Fruit fly (Drosophila melanogaster) whole organism, embryonic: ENCODE data around the gene Coa8.

ENCODE experiments used
- Asciz ChIP-seq: fragments of 200-800 bp; sonication (Bioruptor generic); optimal IDR thresholded peaks from 2 replicates; lab custom pipeline; 2017; ENCODE audit warnings: missing biosample characterization, mild to moderate bottlenecking, missing genetic modification characterization, missing genetic modification reagents
- Bgb ChIP-seq: fragments of 200-800 bp; sonication (Bioruptor generic); IDR thresholded peaks from 2 replicates; pipeline ENCODE4 v1.3.6; 2022; ENCODE audit warnings: missing biosample characterization, missing genetic modification characterization; ENCODE audit not compliant: partially characterized antibody
- CG10543 ChIP-seq: fragments of 200-800 bp; sonication (Bioruptor generic); optimal IDR thresholded peaks from 3 replicates; lab custom pipeline; 2017; ENCODE audit warnings: missing biosample characterization, mild to moderate bottlenecking, missing genetic modification characterization, moderate library complexity
- CG10654 ChIP-seq: fragments of 200-800 bp; sonication (Bioruptor generic); optimal IDR thresholded peaks from 2 replicates; lab custom pipeline; 2016; ENCODE audit warnings: missing biosample characterization, missing genetic modification characterization
- CG11085 ChIP-seq: fragments of 200-800 bp; sonication (Bioruptor generic); IDR thresholded peaks from 2 replicates; pipeline ENCODE4 v1.3.6; 2022; ENCODE audit warnings: missing biosample characterization, missing genetic modification characterization
- CG12299 ChIP-seq: fragments of 200-800 bp; sonication (Bioruptor generic); optimal IDR thresholded peaks from 2 replicates; lab custom pipeline; 2018; ENCODE audit warnings: missing biosample characterization, mild to moderate bottlenecking, missing genetic modification characterization
- CG12391 ChIP-seq: fragments of 200-800 bp; sonication (Bioruptor generic); optimal IDR thresholded peaks from 3 replicates; lab custom pipeline; 2018; ENCODE audit warnings: missing biosample characterization, mild to moderate bottlenecking, missing genetic modification characterization, moderate library complexity
- CG12744 ChIP-seq: fragments of 200-800 bp; sonication (Bioruptor generic); optimal IDR thresholded peaks from 2 replicates; lab custom pipeline; 2016; ENCODE audit warnings: missing biosample characterization, missing genetic modification characterization
- CG14860 ChIP-seq: fragments of 200-800 bp; sonication (Bioruptor generic); IDR thresholded peaks from 3 replicates; pipeline ENCODE4 v1.3.6; 2022; ENCODE audit warnings: missing biosample characterization, missing genetic modification characterization; ENCODE audit not compliant: partially characterized antibody
- CG15514 ChIP-seq: fragments of 200-800 bp; sonication (Bioruptor generic); optimal IDR thresholded peaks from 3 replicates; lab custom pipeline; 2017; ENCODE audit warnings: missing biosample characterization, missing genetic modification characterization, mild to moderate bottlenecking, moderate library complexity, missing genetic modification reagents
- CG16815 ChIP-seq: fragments of 200-800 bp; sonication (Bioruptor generic); optimal IDR thresholded peaks from 3 replicates; lab custom pipeline; 2017; ENCODE audit warnings: missing biosample characterization, mild to moderate bottlenecking, missing genetic modification characterization
- CG17328 ChIP-seq: fragments of 200-800 bp; sonication (Bioruptor generic); IDR thresholded peaks from 2 replicates; pipeline ENCODE4 v1.3.6; 2022; ENCODE audit warnings: missing biosample characterization, missing genetic modification characterization
- CG17568 ChIP-seq: fragments of 200-800 bp; sonication (Bioruptor generic); optimal IDR thresholded peaks from 2 replicates; lab custom pipeline; 2018; ENCODE audit warnings: missing biosample characterization, mild to moderate bottlenecking, missing genetic modification characterization, moderate library complexity
- CG18599 ChIP-seq: fragments of 200-800 bp; sonication (Bioruptor generic); optimal IDR thresholded peaks from 3 replicates; lab custom pipeline; 2017; ENCODE audit warnings: missing biosample characterization, missing genetic modification characterization, mild to moderate bottlenecking, moderate library complexity, missing genetic modification reagents
- CG33557 ChIP-seq: fragments of 200-800 bp; sonication (Bioruptor generic); optimal IDR thresholded peaks from 2 replicates; lab custom pipeline; 2019; ENCODE audit warnings: missing biosample characterization, mild to moderate bottlenecking, missing genetic modification characterization, moderate library complexity
- CG4328 ChIP-seq: fragments of 200-800 bp; sonication (Bioruptor generic); optimal IDR thresholded peaks from 3 replicates; lab custom pipeline; 2017; ENCODE audit warnings: missing biosample characterization, missing genetic modification reagents, missing genetic modification characterization
- CG4360 ChIP-seq: fragments of 200-800 bp; sonication (Bioruptor generic); IDR thresholded peaks from 2 replicates; pipeline ENCODE4 v1.3.6; 2022; ENCODE audit warnings: missing biosample characterization, missing genetic modification characterization
- CG4424 ChIP-seq: fragments of 200-800 bp; sonication (Bioruptor generic); optimal IDR thresholded peaks from 3 replicates; lab custom pipeline; 2016; ENCODE audit warnings: missing biosample characterization, missing genetic modification characterization
- CG6654 ChIP-seq: fragments of 200-800 bp; sonication (Bioruptor generic); optimal IDR thresholded peaks from 2 replicates; lab custom pipeline; 2017; ENCODE audit warnings: missing biosample characterization, mild to moderate bottlenecking, missing genetic modification characterization
- CG6683 ChIP-seq: fragments of 200-800 bp; sonication (Bioruptor generic); optimal IDR thresholded peaks from 2 replicates; lab custom pipeline; 2017; ENCODE audit warnings: missing biosample characterization, mild to moderate bottlenecking, missing genetic modification characterization, missing genetic modification reagents
- D19B ChIP-seq: fragments of 200-800 bp; sonication (Bioruptor generic); optimal IDR thresholded peaks from 2 replicates; lab custom pipeline; 2017; ENCODE audit warnings: missing biosample characterization, mild to moderate bottlenecking, missing genetic modification characterization
- E2f1 ChIP-seq: fragments of 200-800 bp; sonication (Bioruptor generic); IDR thresholded peaks from 2 replicates; pipeline ENCODE4 v1.3.6; 2022; ENCODE audit warnings: missing biosample characterization, missing genetic modification characterization
- Eip74EF ChIP-seq, 2 experiments: fragments of 200-800 bp in 1 of 2; fragments of >200 bp in 1 of 2; sonication (Bioruptor generic) in 1 of 2; optimal IDR thresholded peaks; 2 replicates each; lab custom pipeline; 2017 to 2019; ENCODE audit warnings: missing biosample characterization in 2 of 2, missing genetic modification characterization in 2 of 2, mild to moderate bottlenecking in 1 of 2, moderate library complexity in 1 of 2
- H2.0 ChIP-seq: fragments of 200-800 bp; sonication (Bioruptor generic); IDR thresholded peaks from 2 replicates; pipeline ENCODE4 v1.3.6; 2022; ENCODE audit warnings: missing biosample characterization, missing genetic modification characterization
- HHEX ChIP-seq: fragments of 200-800 bp; sonication (Bioruptor generic); optimal IDR thresholded peaks from 3 replicates; lab custom pipeline; 2017; ENCODE audit warnings: missing biosample characterization, mild to moderate bottlenecking, missing genetic modification characterization, missing genetic modification reagents
- HLH4C ChIP-seq: fragments of 200-800 bp; sonication (Bioruptor generic); IDR thresholded peaks from 3 replicates; pipeline ENCODE4 v1.3.6; 2022; ENCODE audit warnings: missing biosample characterization, missing genetic modification characterization; ENCODE audit not compliant: partially characterized antibody
- Lpt ChIP-seq: fragments of >200 bp; optimal IDR thresholded peaks from 2 replicates; lab custom pipeline; 2018; ENCODE audit warnings: missing biosample characterization, missing genetic modification characterization
- Nf-YB ChIP-seq: fragments of 200-800 bp; sonication (Bioruptor generic); optimal IDR thresholded peaks from 3 replicates; lab custom pipeline; 2019; ENCODE audit warnings: missing biosample characterization, mild to moderate bottlenecking, missing genetic modification characterization, moderate library complexity
- Oaz ChIP-seq: fragments of 200-800 bp; sonication (Bioruptor generic); IDR thresholded peaks from 2 replicates; pipeline ENCODE4 v1.3.6; 2022; ENCODE audit warnings: missing biosample characterization, missing genetic modification characterization
- Sry-β ChIP-seq: fragments of 200-800 bp; sonication (Bioruptor generic); optimal IDR thresholded peaks from 2 replicates; lab custom pipeline; 2018; ENCODE audit warnings: missing biosample characterization, mild to moderate bottlenecking, missing genetic modification characterization, moderate library complexity
- Trl ChIP-seq, 3 experiments: fragments of >200 bp in 2 of 3; fragments of 200-800 bp in 1 of 3; sonication (Bioruptor generic) in 1 of 3; optimal IDR thresholded peaks; 2 replicates in 1 of 3; 3 replicates in 2 of 3; lab custom pipeline; 2016 to 2017; ENCODE audit warnings: missing biosample characterization in 1 of 3, missing genetic modification characterization in 1 of 3
- caup ChIP-seq: fragments of 200-800 bp; sonication (Bioruptor generic); optimal IDR thresholded peaks from 3 replicates; lab custom pipeline; 2017; ENCODE audit warnings: missing biosample characterization, mild to moderate bottlenecking, missing genetic modification characterization, moderate library complexity; ENCODE audit not compliant: severe bottlenecking
- croc ChIP-seq: fragments of 200-800 bp; sonication (Bioruptor generic); conservative IDR thresholded peaks from 3 replicates; pipeline ENCODE4 v1.3.6; 2022; ENCODE audit warnings: missing biosample characterization, missing genetic modification characterization
- danr ChIP-seq: fragments of 200-800 bp; sonication (Bioruptor generic); IDR thresholded peaks from 2 replicates; pipeline ENCODE4 v1.3.6; 2022; ENCODE audit warnings: missing biosample characterization, missing genetic modification characterization
- disco-r ChIP-seq: fragments of 200-800 bp; sonication (Bioruptor generic); optimal IDR thresholded peaks from 2 replicates; lab custom pipeline; 2016; ENCODE audit warnings: missing biosample characterization, missing genetic modification characterization
- eve ChIP-seq, 2 experiments: fragments of >200 bp; optimal IDR thresholded peaks; 2 replicates each; lab custom pipeline; 2017; ENCODE audit warnings: missing biosample characterization in 2 of 2, missing genetic modification characterization in 2 of 2
- fd64A ChIP-seq: fragments of 200-800 bp; sonication (Bioruptor generic); optimal IDR thresholded peaks from 3 replicates; lab custom pipeline; 2018; ENCODE audit warnings: missing biosample characterization, mild to moderate bottlenecking, missing genetic modification characterization
- gfzf ChIP-seq: fragments of 200-800 bp; sonication (Bioruptor generic); optimal IDR thresholded peaks from 2 replicates; lab custom pipeline; 2016; ENCODE audit warnings: missing biosample characterization, mild to moderate bottlenecking, missing genetic modification characterization, moderate library complexity
- kay ChIP-seq: fragments of 200-800 bp; sonication (Bioruptor generic); optimal IDR thresholded peaks from 2 replicates; lab custom pipeline; 2016; ENCODE audit warnings: missing biosample characterization, missing genetic modification characterization
- luna ChIP-seq: fragments of 200-800 bp; sonication (Bioruptor generic); optimal IDR thresholded peaks from 2 replicates; lab custom pipeline; 2016; ENCODE audit warnings: missing biosample characterization, missing genetic modification characterization
- peb ChIP-seq: fragments of 200-800 bp; sonication (Bioruptor generic); IDR thresholded peaks from 2 replicates; pipeline ENCODE4 v1.3.6; 2022; ENCODE audit warnings: missing biosample characterization, missing genetic modification characterization
- repo ChIP-seq: fragments of 200-800 bp; sonication (Bioruptor generic); optimal IDR thresholded peaks from 2 replicates; lab custom pipeline; 2016; ENCODE audit warnings: missing biosample characterization, missing genetic modification characterization
- scrt ChIP-seq: fragments of 200-800 bp; sonication (Bioruptor generic); optimal IDR thresholded peaks from 2 replicates; lab custom pipeline; 2018; ENCODE audit warnings: missing biosample characterization, mild to moderate bottlenecking, missing genetic modification characterization, moderate library complexity
- stwl ChIP-seq: fragments of 200-800 bp; sonication (Bioruptor generic); optimal IDR thresholded peaks from 3 replicates; lab custom pipeline; 2018; ENCODE audit warnings: missing biosample characterization, mild to moderate bottlenecking, missing genetic modification characterization, moderate library complexity
- tio ChIP-seq: fragments of 200-800 bp; sonication (Bioruptor generic); optimal IDR thresholded peaks from 2 replicates; lab custom pipeline; 2017; ENCODE audit warnings: missing biosample characterization, missing genetic modification characterization, inconsistent platforms
- unpg ChIP-seq: fragments of 200-800 bp; sonication (Bioruptor generic); optimal IDR thresholded peaks from 3 replicates; lab custom pipeline; 2018; ENCODE audit warnings: missing biosample characterization, mild to moderate bottlenecking, missing genetic modification characterization, moderate library complexity
- yki ChIP-seq: fragments of >200 bp; optimal IDR thresholded peaks from 3 replicates; lab custom pipeline; 2018
- zfh1 ChIP-seq: fragments of 200-800 bp; sonication (Bioruptor generic); IDR thresholded peaks from 3 replicates; pipeline ENCODE4 v1.3.6; 2022; ENCODE audit warnings: missing biosample characterization, missing genetic modification characterization

Coa8 gene

dm6 chrX:1879606-1880110, 424 bp upstream of the Coa8 start, which contains the start of gene CG14818 (continued):
- peak; percentile 29; the same call in 1 of the 2 replicates for TF ChIP-seq peb (GFP tag; lab: Robert Waterston, UW)
- TF ChIP-seq CG10543 = peak; percentile 72
- TF ChIP-seq gfzf = peak; percentile 1
- TF ChIP-seq yki (lab: Kevin White, UChicago) = no peak
- TF ChIP-seq stwl (tag; lab: Kevin White, UChicago) = no peak
- TF ChIP-seq Bgb (GFP tag; lab: Robert Waterston, UW) = peak; percentile 81
- no peak for TF ChIP-seq CG4360 (GFP tag; lab: Robert Waterston, UW)
- TF ChIP-seq CG12744 (GFP tag; lab: Kevin White, UChicago) = no peak
- peak; percentile 44; the same call in 1 of the 2 replicates for TF ChIP-seq H2.0 (GFP tag; lab: Robert Waterston, UW)
- 0 out of 2 replicates have a peak, but pooled peaks have one; percentile 39 for TF ChIP-seq CG11085 (GFP tag; lab: Robert Waterston, UW)
- peak; percentile 82 for TF ChIP-seq CG14860
- TF ChIP-seq zfh1 (GFP tag; lab: Robert Waterston, UW) = peak; percentile 77; the same call in 2 of the 3 replicates
- no peak for TF ChIP-seq Asciz (GFP tag; lab: Kevin White, UChicago)
- TF ChIP-seq repo (GFP tag; lab: Kevin White, UChicago) = peak; percentile 52
- TF ChIP-seq caup (GFP tag; lab: Kevin White, UChicago) = peak; percentile 72
- TF ChIP-seq luna = peak; percentile 25
- TF ChIP-seq Nf-YB (GFP tag; lab: Kevin White, UChicago) = peak; percentile 79
- TF ChIP-seq CG6683 (GFP tag; lab: Kevin White, UChicago) = no peak
- no peak for TF ChIP-seq kay (GFP tag; lab: Kevin White, UChicago)
- TF ChIP-seq HHEX (GFP tag; lab: Kevin White, UChicago) = peak; percentile 34
- peak; percentile 26 for TF ChIP-seq D19B (GFP tag; lab: Kevin White, UChicago)
- TF ChIP-seq fd64A = no peak
- peak; percentile 50 for TF ChIP-seq CG4424 (GFP tag; lab: Kevin White, UChicago)
- peak; percentile 80 for TF ChIP-seq HLH4C (GFP tag; lab: Robert Waterston, UW)
- peak; percentile 18 for TF ChIP-seq disco-r
- TF ChIP-seq croc = peak; percentile 29; the same call in 2 of the 3 replicates
- peak; percentile 39 for TF ChIP-seq CG12299 (tag; lab: Kevin White, UChicago)
- no peak for TF ChIP-seq CG17568 (GFP tag; lab: Kevin White, UChicago)
- peak; percentile 24 for TF ChIP-seq Sry-β (GFP tag; lab: Kevin White, UChicago)
- TF ChIP-seq CG33557 (GFP tag; lab: Kevin White, UChicago) = peak; percentile 33
- peak; percentile 17 for TF ChIP-seq CG6654
- TF ChIP-seq CG16815 = peak; percentile 17
- peak; percentile 67 for TF ChIP-seq CG18599 (GFP tag; lab: Kevin White, UChicago)
- TF ChIP-seq scrt (GFP tag; lab: Kevin White, UChicago) = no peak
- peak; percentile 51; the same call in 1 of the 2 replicates for TF ChIP-seq E2f1 (GFP tag; lab: Robert Waterston, UW)
- 0 out of 2 replicates have a peak, but pooled peaks have one; percentile 19 for TF ChIP-seq Oaz
- TF ChIP-seq unpg (GFP tag; lab: Kevin White, UChicago) = peak; percentile 60
- TF ChIP-seq CG10654 (GFP tag; lab: Kevin White, UChicago) = peak; percentile 55
- peak; percentile 38; the same call in 1 of the 2 replicates for TF ChIP-seq danr (GFP tag; lab: Robert Waterston, UW)
- TF ChIP-seq Eip74EF (GFP tag; optimal IDR thresholded peaks at IDR 0.05; lab: Kevin White, UChicago) = no peak
- TF ChIP-seq Lpt (GFP tag; lab: Kevin White, UChicago) = no peak
- TF ChIP-seq Trl (optimal IDR thresholded peaks at IDR 0.05; lab: Kevin White, UChicago) = no peak
- peak; percentile 69 for TF ChIP-seq Trl (GFP tag; optimal IDR thresholded peaks at IDR 0.05; lab: Kevin White, UChicago)
- peak in 1 of 2 experiments; percentile 13 for TF ChIP-seq eve (GFP tag; optimal IDR thresholded peaks at IDR 0.05; lab: Kevin White, UChicago)
- TF ChIP-seq CG15514 (GFP tag; lab: Kevin White, UChicago) = peak; percentile 55
- TF ChIP-seq tio (GFP tag; lab: Kevin White, UChicago) = no peak
- TF ChIP-seq CG4328 (GFP tag; lab: Kevin White, UChicago) = peak; percentile 60
- TF ChIP-seq CG12391 = peak; percentile 61
- peak; percentile 58 for TF ChIP-seq CG17328
